Worm (Caenorhabditis elegans): ENCODE results near the gene sel-2.

Gene sel-2

DNA sequence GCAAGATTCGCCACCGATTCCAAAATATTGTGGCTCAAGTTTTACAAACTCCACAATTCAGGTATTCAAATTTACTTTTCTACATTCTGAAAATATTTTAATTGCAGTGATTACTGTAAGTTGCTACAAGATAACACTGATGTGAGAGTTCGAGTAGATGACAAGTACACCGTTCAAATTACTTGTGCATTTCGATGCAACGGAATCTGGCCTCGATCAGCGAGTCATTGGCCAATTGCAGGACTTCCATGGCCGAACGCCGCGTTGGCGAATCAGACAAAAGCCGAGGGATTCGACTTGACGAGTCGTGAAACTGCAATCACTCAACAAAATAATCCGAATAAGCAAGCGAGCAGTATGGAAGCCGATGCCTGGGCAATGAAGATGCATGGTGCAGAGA is 10.9 kb downstream of the sel-2 start:
- TF ChIP-seq ztf-23 (GFP tag; IDR thresholded peaks at IDR 0.05) (no peak), ref-1 (GFP tag; conservative IDR thresholded peaks at IDR 0.05) (no peak)

DNA sequence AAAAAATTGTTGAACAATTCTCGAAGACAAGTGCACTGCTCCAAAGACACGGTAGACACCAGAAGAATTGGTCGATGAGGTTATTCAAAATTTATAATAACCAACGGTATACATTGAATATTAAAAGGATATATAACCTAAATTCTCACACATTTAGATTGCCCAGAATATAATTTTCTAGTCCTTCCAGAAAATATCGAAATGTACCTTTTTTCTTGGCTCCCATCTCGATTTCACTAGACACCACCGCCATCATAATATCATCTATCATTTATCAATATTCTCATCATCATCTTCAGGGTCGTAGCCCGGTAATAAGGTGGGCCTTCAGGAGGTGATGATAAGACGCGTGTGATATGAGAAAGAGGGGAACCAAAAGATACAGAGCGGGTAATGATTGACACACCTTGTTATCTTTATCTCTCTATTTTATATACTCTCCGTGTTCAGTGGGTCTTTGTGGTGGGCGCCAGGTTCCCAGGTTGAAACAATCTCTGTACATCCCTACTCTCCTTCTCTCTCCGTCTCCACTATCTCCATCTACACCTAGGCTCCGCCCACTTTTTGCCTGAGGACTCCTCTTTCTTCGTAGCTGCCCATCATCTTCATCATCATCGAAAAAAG is 11.9 kb downstream of the sel-2 start, which contains the start of gene mab-21:
Gene mab-21 (plus strand): TSS at position 615 of the 624 bp plus-strand sequence.
- TF ChIP-seq flt-1 (GFP tag; IDR thresholded peaks at IDR 0.05) (no peak), ztf-23 (GFP tag; IDR thresholded peaks at IDR 0.05) (no peak), klf-2 (GFP tag; conservative IDR thresholded peaks at IDR 0.05) (no peak), T22C8.4 (GFP tag; IDR thresholded peaks at IDR 0.05) (no peak)

DNA sequence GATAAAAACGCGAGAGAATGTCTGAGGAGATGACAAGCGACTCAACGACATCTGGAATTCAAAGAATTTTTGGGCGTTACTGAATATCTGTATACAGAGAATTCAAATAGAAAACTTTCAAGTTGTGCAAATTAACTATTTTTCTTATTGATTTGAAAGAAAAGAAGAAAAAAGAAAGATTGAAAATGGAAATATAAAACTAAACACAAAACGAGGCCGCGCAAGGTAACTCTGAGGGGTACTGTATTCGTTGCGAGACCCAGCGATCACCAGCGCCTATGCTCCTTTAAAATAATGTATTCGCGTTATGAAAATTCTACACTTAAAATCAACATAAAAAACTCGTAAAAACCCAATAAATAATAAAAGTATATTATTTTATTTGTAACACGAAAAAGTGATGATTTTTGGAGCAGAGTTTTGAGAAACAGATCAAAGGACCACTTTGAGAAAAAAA is 16.4 kb downstream of the sel-2 start, which contains the start of gene asb-1:
Gene asb-1 (minus strand): TSS at position 51 of the 457 bp plus-strand sequence.
- TF ChIP-seq med-1 (GFP tag; optimal IDR thresholded peaks at IDR 0.05; ENCODE audit: insufficient read depth) (no peak), klf-2 (GFP tag; conservative IDR thresholded peaks at IDR 0.05) (no peak), flt-1 (GFP tag; IDR thresholded peaks at IDR 0.05) (no peak), T22C8.4 (GFP tag; IDR thresholded peaks at IDR 0.05) (no peak), ztf-23 (GFP tag; IDR thresholded peaks at IDR 0.05) (no peak), tab-1 (GFP tag; IDR thresholded peaks at IDR 0.05) (no peak), ztf-29 (GFP tag; IDR thresholded peaks at IDR 0.05) (no peak), ref-1 (GFP tag; conservative IDR thresholded peaks at IDR 0.05) (no peak), cog-1 (tag; optimal IDR thresholded peaks at IDR 0.05) (no peak)

DNA sequence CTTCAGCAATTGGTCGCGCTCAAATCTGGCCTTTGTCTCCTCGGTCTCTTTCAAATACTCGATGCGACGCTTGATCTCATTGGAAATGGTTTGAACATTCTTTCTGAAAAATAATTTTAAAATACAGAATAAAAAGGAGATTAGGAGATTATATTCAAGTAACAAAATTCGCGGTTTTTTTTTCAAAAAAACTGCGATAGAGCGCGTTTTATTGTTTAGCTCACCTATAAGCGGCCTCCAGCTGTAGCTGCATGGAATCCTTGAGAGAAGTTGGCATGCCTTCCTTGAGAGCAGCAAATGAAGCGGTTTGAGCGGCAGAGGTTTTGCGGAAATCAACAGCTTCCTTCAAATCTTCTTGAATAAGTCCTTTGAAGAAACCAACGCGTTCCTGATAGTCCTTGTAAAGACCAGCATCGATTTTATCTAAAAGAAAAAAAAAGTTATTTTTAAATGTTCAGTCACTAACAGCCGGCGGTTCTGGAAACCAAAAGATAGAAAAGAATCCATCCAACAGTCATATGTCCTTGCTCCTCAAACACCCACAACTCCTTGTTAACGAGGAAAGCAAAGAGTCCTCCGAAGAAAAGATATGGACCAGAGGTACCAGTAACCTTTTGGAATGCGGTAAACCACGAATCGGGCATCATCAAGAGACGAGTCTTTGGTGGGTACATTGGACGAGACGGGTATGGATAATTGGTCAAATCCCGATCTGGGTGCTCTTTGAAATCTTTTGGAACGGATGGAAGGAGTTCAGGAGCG is 17.2 kb downstream of the sel-2 start:
- TF ChIP-seq ztf-29 (GFP tag; IDR thresholded peaks at IDR 0.05) (no peak), ztf-23 (GFP tag; IDR thresholded peaks at IDR 0.05) (no peak), med-1 (GFP tag; optimal IDR thresholded peaks at IDR 0.05; ENCODE audit: insufficient read depth) (no peak), flt-1 (GFP tag; IDR thresholded peaks at IDR 0.05) (no peak), ref-1 (GFP tag; conservative IDR thresholded peaks at IDR 0.05) (no peak), cog-1 (tag; optimal IDR thresholded peaks at IDR 0.05) (no peak), T22C8.4 (GFP tag; IDR thresholded peaks at IDR 0.05) (no peak), klf-2 (GFP tag; conservative IDR thresholded peaks at IDR 0.05) (no peak), tab-1 (GFP tag; IDR thresholded peaks at IDR 0.05) (no peak)

DNA sequence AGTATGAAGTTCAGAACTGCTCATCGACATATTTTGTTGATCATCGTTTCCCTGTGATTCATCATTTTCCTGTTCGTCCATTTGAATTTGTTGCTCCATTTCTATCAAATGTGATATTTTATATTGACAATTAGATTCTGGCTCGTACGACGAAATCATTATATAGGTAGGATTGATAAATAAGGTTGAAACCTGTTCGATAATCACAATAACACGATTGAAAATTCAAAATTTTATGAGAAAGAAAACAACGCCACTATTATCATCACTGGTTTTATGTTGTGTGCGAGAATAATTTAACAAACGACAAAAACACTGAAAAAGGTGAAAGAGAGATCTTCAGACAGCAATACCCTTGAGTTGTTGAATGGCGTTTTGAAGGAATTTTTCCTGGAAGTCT is 17.9 kb downstream of the sel-2 start, which contains the start of gene apc-11:
Gene apc-11 (minus strand): TSS at position 101 of the 400 bp plus-strand sequence.
- TF ChIP-seq flt-1 (GFP tag; IDR thresholded peaks at IDR 0.05) (no peak), cog-1 (tag; optimal IDR thresholded peaks at IDR 0.05) (no peak), T22C8.4 (GFP tag; IDR thresholded peaks at IDR 0.05) (no peak)

DNA sequence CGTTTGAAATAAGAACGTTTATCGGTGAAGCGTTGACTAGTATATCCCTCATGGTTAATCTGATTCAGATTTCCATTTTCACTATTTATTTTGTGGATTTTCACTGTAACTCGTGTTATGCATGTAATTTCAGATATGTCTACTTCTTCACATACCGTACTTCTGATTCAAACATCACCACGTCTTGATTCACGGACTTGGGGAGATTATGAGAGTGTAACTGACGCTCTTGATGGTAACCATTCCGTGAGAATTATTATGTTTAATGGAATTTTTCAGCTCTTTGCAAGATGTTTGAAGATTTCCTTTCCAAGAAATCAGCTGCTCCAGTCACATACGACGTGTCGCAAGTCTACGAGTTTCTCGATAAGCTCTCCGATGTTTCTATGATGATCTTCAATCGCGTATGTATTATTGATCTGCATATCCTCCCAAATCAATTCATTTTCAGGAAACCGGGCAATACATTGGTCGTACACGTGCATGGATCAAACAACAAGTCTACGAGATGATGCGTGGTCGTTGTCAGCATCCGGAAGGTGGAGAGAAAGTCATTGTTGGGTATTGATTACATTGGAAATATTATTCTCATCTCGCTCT is 19.0 kb downstream of the sel-2 start, which contains the start of gene erh-2:
Gene erh-2 (plus strand): TSS at position 134 of the 600 bp plus-strand sequence.
- TF ChIP-seq cog-1 (tag; optimal IDR thresholded peaks at IDR 0.05) (no peak), tab-1 (GFP tag; IDR thresholded peaks at IDR 0.05) (no peak), ztf-29 (GFP tag; IDR thresholded peaks at IDR 0.05) (no peak), klf-2 (GFP tag; conservative IDR thresholded peaks at IDR 0.05) (no peak), flt-1 (GFP tag; IDR thresholded peaks at IDR 0.05) (no peak), T22C8.4 (GFP tag; IDR thresholded peaks at IDR 0.05) (no peak), med-1 (GFP tag; optimal IDR thresholded peaks at IDR 0.05; ENCODE audit: insufficient read depth) (no peak)

DNA sequence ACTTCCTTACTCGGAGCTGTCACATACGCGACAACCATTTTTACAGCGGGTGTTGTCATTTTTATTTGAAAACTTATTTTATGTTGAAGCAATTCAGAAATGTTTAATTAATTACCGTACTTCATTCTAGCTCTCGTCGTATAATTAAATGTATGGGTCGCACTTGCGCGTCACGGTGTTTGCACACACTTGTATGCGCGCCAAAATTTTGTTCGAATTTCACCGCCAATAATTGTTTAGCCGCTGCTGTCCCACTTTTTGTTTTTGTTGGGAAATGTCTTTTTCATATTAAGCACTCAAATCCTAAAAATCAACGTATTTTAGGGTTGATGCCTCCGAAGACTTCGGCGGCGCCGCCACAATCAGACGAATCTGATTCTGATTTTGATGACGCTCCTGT is 25.0 kb downstream of the sel-2 start, which contains the start of the genes F35G12.7 and smc-4:
Gene F35G12.7 (minus strand): TSS at position 154 of the 400 bp plus-strand sequence.
Gene smc-4 (plus strand): TSS at position 325 of the 400 bp plus-strand sequence.
- TF ChIP-seq ztf-23 (GFP tag; IDR thresholded peaks at IDR 0.05) (peak; percentile 34; the same call in 1 of the 2 replicates), ztf-29 (GFP tag; IDR thresholded peaks at IDR 0.05) (no peak), cog-1 (tag; optimal IDR thresholded peaks at IDR 0.05) (no peak), flt-1 (GFP tag; IDR thresholded peaks at IDR 0.05) (no peak; the same call in 1 of the 2 replicates), klf-2 (GFP tag; conservative IDR thresholded peaks at IDR 0.05) (no peak), med-1 (GFP tag; optimal IDR thresholded peaks at IDR 0.05; ENCODE audit: insufficient read depth) (no peak), tab-1 (GFP tag; IDR thresholded peaks at IDR 0.05) (no peak), T22C8.4 (GFP tag; IDR thresholded peaks at IDR 0.05) (0 out of 2 replicates have a peak, but pooled peaks have one; percentile 20), ref-1 (GFP tag; conservative IDR thresholded peaks at IDR 0.05) (no peak)

DNA sequence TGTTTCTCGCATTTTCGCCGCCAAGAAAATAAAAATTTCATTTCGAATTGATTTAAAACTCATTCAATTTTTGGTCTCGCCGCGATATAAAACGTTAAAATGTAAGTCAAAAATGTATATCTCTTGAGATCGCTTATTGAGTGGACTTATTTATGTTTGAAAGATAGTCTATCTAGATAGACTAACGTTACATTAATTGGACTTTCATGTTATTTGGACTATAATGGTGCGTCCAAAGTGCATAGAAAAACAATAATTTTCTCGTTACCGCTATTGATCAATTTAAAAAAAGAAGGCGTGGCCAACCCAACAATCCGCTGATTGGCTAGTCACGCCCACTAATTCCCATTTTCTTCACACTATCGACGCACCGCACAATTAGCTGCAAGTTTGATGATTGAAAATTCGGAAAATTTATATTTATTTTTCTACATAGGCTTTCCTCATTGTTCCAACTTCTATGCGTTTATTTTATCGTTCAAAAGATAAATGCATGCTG is 28.1 kb downstream of the sel-2 start, which contains the start of gene F35G12.5:
Gene F35G12.5 (plus strand): TSS at position 51 of the 499 bp plus-strand sequence.
- TF ChIP-seq T22C8.4 (GFP tag; IDR thresholded peaks at IDR 0.05) (no peak), ztf-23 (GFP tag; IDR thresholded peaks at IDR 0.05) (no peak), klf-2 (GFP tag; conservative IDR thresholded peaks at IDR 0.05) (no peak)

DNA sequence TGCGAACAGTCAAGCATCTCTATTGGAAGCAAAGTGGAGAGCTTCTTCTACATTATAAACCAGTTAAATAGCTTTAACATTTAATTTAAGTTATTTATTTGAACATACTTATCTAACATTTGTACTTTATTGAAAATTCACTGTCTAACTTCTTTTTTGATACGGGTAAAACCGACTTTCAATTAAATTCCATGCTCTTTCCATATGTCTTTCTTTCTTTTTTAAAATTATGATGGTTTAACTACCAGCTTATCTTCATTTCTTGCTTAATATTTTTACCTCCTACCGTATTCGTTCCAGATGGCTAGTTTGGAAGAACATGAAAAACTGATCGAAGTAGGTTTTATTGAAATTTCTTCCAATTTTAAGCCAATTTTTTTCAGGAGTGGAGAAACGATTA is 30.7 kb downstream of the sel-2 start, which contains the start of gene F35G12.12:
Gene F35G12.12 (plus strand): TSS at position 301 of the 400 bp plus-strand sequence.
- TF ChIP-seq tab-1 (GFP tag; IDR thresholded peaks at IDR 0.05) (no peak), cog-1 (tag; optimal IDR thresholded peaks at IDR 0.05) (no peak), flt-1 (GFP tag; IDR thresholded peaks at IDR 0.05) (no peak), klf-2 (GFP tag; conservative IDR thresholded peaks at IDR 0.05) (no peak)

Measured in whole organism, midembryonic.